Fruit fly (Drosophila melanogaster) whole organism, embryonic: ENCODE data around the gene Ac76E.

Experiments
- CG12769 ChIP-seq: fragments of 200-800 bp; sonication (Bioruptor generic); optimal IDR thresholded peaks from 2 replicates; lab custom pipeline; 2019; ENCODE audit warnings: missing biosample characterization, mild to moderate bottlenecking, missing genetic modification characterization, moderate library complexity
- CG1603 ChIP-seq: fragments of 200-800 bp; sonication (Bioruptor generic); optimal IDR thresholded peaks from 2 replicates; lab custom pipeline; 2019; ENCODE audit warnings: missing biosample characterization, mild to moderate bottlenecking, missing genetic modification characterization, moderate library complexity
- CG18476 ChIP-seq: fragments of 200-800 bp; sonication (Bioruptor generic); optimal IDR thresholded peaks from 2 replicates; lab custom pipeline; 2016; ENCODE audit warnings: missing biosample characterization, mild to moderate bottlenecking, missing genetic modification characterization
- CG18599 ChIP-seq: fragments of 200-800 bp; sonication (Bioruptor generic); optimal IDR thresholded peaks from 3 replicates; lab custom pipeline; 2017; ENCODE audit warnings: missing biosample characterization, missing genetic modification characterization, mild to moderate bottlenecking, moderate library complexity, missing genetic modification reagents
- CG2889 ChIP-seq: fragments of 200-800 bp; sonication (Bioruptor generic); IDR thresholded peaks from 3 replicates; pipeline ENCODE4 v1.3.6; 2022; ENCODE audit warnings: missing biosample characterization, missing genetic modification characterization
- CG30020 ChIP-seq: fragments of 200-800 bp; optimal IDR thresholded peaks from 2 replicates; lab custom pipeline; 2019; ENCODE audit warnings: missing biosample characterization, mild to moderate bottlenecking, missing genetic modification characterization, moderate library complexity
- CG3163 ChIP-seq: fragments of 200-800 bp; sonication (Bioruptor generic); optimal IDR thresholded peaks from 3 replicates; lab custom pipeline; 2016; ENCODE audit warnings: missing biosample characterization, missing genetic modification characterization
- CG32532 ChIP-seq: fragments of 200-800 bp; sonication (Bioruptor generic); IDR thresholded peaks from 2 replicates; pipeline ENCODE4 v1.3.6; 2022; ENCODE audit warnings: missing biosample characterization, missing genetic modification characterization
- CG33213 ChIP-seq: fragments of 200-800 bp; sonication (Bioruptor generic); optimal IDR thresholded peaks from 3 replicates; lab custom pipeline; 2016; ENCODE audit warnings: missing biosample characterization, missing genetic modification characterization
- CG33557 ChIP-seq: fragments of 200-800 bp; sonication (Bioruptor generic); optimal IDR thresholded peaks from 2 replicates; lab custom pipeline; 2019; ENCODE audit warnings: missing biosample characterization, mild to moderate bottlenecking, missing genetic modification characterization, moderate library complexity
- CG3407 ChIP-seq: fragments of 200-800 bp; sonication (Bioruptor generic); optimal IDR thresholded peaks from 2 replicates; lab custom pipeline; 2018; ENCODE audit warnings: missing biosample characterization, mild to moderate bottlenecking, missing genetic modification characterization
- CG34224 ChIP-seq: fragments of 200-800 bp; sonication (Bioruptor generic); IDR thresholded peaks from 3 replicates; pipeline ENCODE4 v1.3.6; 2022; ENCODE audit warnings: missing biosample characterization, missing genetic modification characterization; ENCODE audit not compliant: partially characterized antibody
- CG3995 ChIP-seq: fragments of 200-800 bp; sonication (Bioruptor generic); optimal IDR thresholded peaks from 3 replicates; lab custom pipeline; 2016; ENCODE audit warnings: missing biosample characterization, missing genetic modification characterization
- CG4360 ChIP-seq: fragments of 200-800 bp; sonication (Bioruptor generic); IDR thresholded peaks from 2 replicates; pipeline ENCODE4 v1.3.6; 2022; ENCODE audit warnings: missing biosample characterization, missing genetic modification characterization
- CG4707 ChIP-seq: fragments of 200-800 bp; sonication (Bioruptor generic); optimal IDR thresholded peaks from 2 replicates; lab custom pipeline; 2018; ENCODE audit warnings: missing biosample characterization, mild to moderate bottlenecking, missing genetic modification characterization, moderate library complexity
- CG6654 ChIP-seq: fragments of 200-800 bp; sonication (Bioruptor generic); optimal IDR thresholded peaks from 2 replicates; lab custom pipeline; 2017; ENCODE audit warnings: missing biosample characterization, mild to moderate bottlenecking, missing genetic modification characterization
- CG8478 ChIP-seq: fragments of >200 bp; optimal IDR thresholded peaks from 2 replicates; lab custom pipeline; 2018
- CG8924 ChIP-seq: fragments of 200-800 bp; optimal IDR thresholded peaks from 3 replicates; lab custom pipeline; 2019; ENCODE audit warnings: missing biosample characterization, mild to moderate bottlenecking, missing genetic modification characterization, moderate library complexity
- CHES-1-like ChIP-seq: fragments of 200-800 bp; sonication (Bioruptor generic); optimal IDR thresholded peaks from 2 replicates; lab custom pipeline; 2016; ENCODE audit warnings: missing biosample characterization, missing genetic modification characterization
- E2f2 ChIP-seq: fragments of 200-800 bp; sonication (Bioruptor generic); IDR thresholded peaks from 2 replicates; pipeline ENCODE4 v1.3.6; 2022; ENCODE audit warnings: missing biosample characterization, missing genetic modification characterization
- Ets97D ChIP-seq: fragments of 200-800 bp; sonication (Bioruptor generic); optimal IDR thresholded peaks from 3 replicates; lab custom pipeline; 2016; ENCODE audit warnings: missing biosample characterization, missing genetic modification characterization
- Fer1 ChIP-seq: fragments of 200-800 bp; sonication (Bioruptor generic); optimal IDR thresholded peaks from 2 replicates; lab custom pipeline; 2017; ENCODE audit warnings: missing biosample characterization, mild to moderate bottlenecking, missing genetic modification characterization
- Gug ChIP-seq: fragments of 200-800 bp; sonication (Bioruptor generic); IDR thresholded peaks from 4 replicates; pipeline ENCODE4 v1.3.6; 2022; ENCODE audit warnings: missing biosample characterization, missing genetic modification characterization
- HLH3B ChIP-seq: fragments of 200-800 bp; sonication (Bioruptor generic); IDR thresholded peaks from 2 replicates; pipeline ENCODE4 v1.3.6; 2022; ENCODE audit warnings: missing biosample characterization, missing genetic modification characterization
- HLH4C ChIP-seq: fragments of 200-800 bp; sonication (Bioruptor generic); IDR thresholded peaks from 3 replicates; pipeline ENCODE4 v1.3.6; 2022; ENCODE audit warnings: missing biosample characterization, missing genetic modification characterization; ENCODE audit not compliant: partially characterized antibody
- Hey ChIP-seq: fragments of 200-800 bp; sonication (Bioruptor generic); optimal IDR thresholded peaks from 3 replicates; lab custom pipeline; 2018; ENCODE audit warnings: missing biosample characterization, mild to moderate bottlenecking, missing genetic modification characterization
- Hmx ChIP-seq: fragments of 200-800 bp; sonication (Bioruptor generic); optimal IDR thresholded peaks from 2 replicates; lab custom pipeline; 2016; ENCODE audit warnings: missing biosample characterization, missing genetic modification characterization
- Hr78 ChIP-seq, 2 experiments: fragments of 200-800 bp in 1 of 2; fragments of >200 bp in 1 of 2; sonication (Bioruptor generic) in 1 of 2; optimal IDR thresholded peaks; 2 replicates each; lab custom pipeline; 2017 to 2019; ENCODE audit warnings: missing biosample characterization in 2 of 2, missing genetic modification characterization in 2 of 2, mild to moderate bottlenecking in 1 of 2, moderate library complexity in 1 of 2
- Lhr ChIP-seq: fragments of 200-800 bp; sonication (Bioruptor generic); optimal IDR thresholded peaks from 3 replicates; lab custom pipeline; 2017; ENCODE audit warnings: mild to moderate bottlenecking, missing biosample characterization, missing genetic modification reagents, missing genetic modification characterization
- Max ChIP-seq: fragments of 200-800 bp; sonication (Bioruptor generic); optimal IDR thresholded peaks from 2 replicates; lab custom pipeline; 2016; ENCODE audit warnings: missing biosample characterization, mild to moderate bottlenecking, missing genetic modification characterization
- Med ChIP-seq: fragments of 200-800 bp; sonication (Bioruptor generic); peaks from one replicate; lab custom pipeline; 2016; ENCODE audit warnings: missing biosample characterization, missing genetic modification characterization, mild to moderate bottlenecking, inconsistent platforms, moderate library complexity
- Nf-YC ChIP-seq: fragments of 200-800 bp; optimal IDR thresholded peaks from 3 replicates; lab custom pipeline; 2019; ENCODE audit warnings: missing biosample characterization, mild to moderate bottlenecking, missing genetic modification characterization, moderate library complexity
- Scr ChIP-seq: fragments of 200-800 bp; sonication (Bioruptor generic); IDR thresholded peaks from 2 replicates; pipeline ENCODE4 v1.3.6; 2022; ENCODE audit warnings: missing biosample characterization, missing genetic modification characterization; ENCODE audit not compliant: partially characterized antibody
- Stat92E ChIP-seq, 3 experiments: fragments of >200 bp in 2 of 3; fragments of 200-800 bp in 1 of 3; sonication (Bioruptor generic) in 1 of 3; optimal IDR thresholded peaks; 2 replicates each; lab custom pipeline; 2017 to 2019; ENCODE audit warnings: missing biosample characterization in 3 of 3, missing genetic modification characterization in 3 of 3, mild to moderate bottlenecking in 1 of 3, moderate library complexity in 1 of 3
- chinmo ChIP-seq: fragments of 200-800 bp; sonication (Bioruptor generic); IDR thresholded peaks from 4 replicates; pipeline ENCODE4 v1.3.6; 2022; ENCODE audit warnings: missing biosample characterization, missing genetic modification characterization; ENCODE audit not compliant: partially characterized antibody
- corto ChIP-seq: fragments of 200-800 bp; sonication (Bioruptor generic); optimal IDR thresholded peaks from 2 replicates; lab custom pipeline; 2016; ENCODE audit warnings: missing biosample characterization, mild to moderate bottlenecking, missing genetic modification characterization, moderate library complexity
- crp ChIP-seq, 2 experiments: fragments of 200-800 bp; sonication (Bioruptor generic); optimal IDR thresholded peaks; 2 replicates in 1 of 2; 3 replicates in 1 of 2; lab custom pipeline; 2017; ENCODE audit warnings: missing biosample characterization in 2 of 2, missing genetic modification characterization in 2 of 2, mild to moderate bottlenecking in 1 of 2, moderate library complexity in 1 of 2
- dimm ChIP-seq: fragments of 200-800 bp; sonication (Bioruptor generic); IDR thresholded peaks from 2 replicates; pipeline ENCODE4 v1.3.6; 2022; ENCODE audit warnings: missing biosample characterization, missing genetic modification characterization
- her ChIP-seq: fragments of 200-800 bp; sonication (Bioruptor generic); optimal IDR thresholded peaks from 2 replicates; lab custom pipeline; 2016; ENCODE audit warnings: missing biosample characterization, missing genetic modification characterization
- lbe ChIP-seq: fragments of 200-800 bp; sonication (Bioruptor generic); optimal IDR thresholded peaks from 2 replicates; lab custom pipeline; 2016; ENCODE audit warnings: missing biosample characterization, mild to moderate bottlenecking, missing genetic modification characterization
- nerfin-1 ChIP-seq: fragments of 200-800 bp; sonication (Bioruptor generic); optimal IDR thresholded peaks from 3 replicates; lab custom pipeline; 2019; ENCODE audit warnings: missing biosample characterization, mild to moderate bottlenecking, missing genetic modification characterization, moderate library complexity
- oc ChIP-seq: fragments of 200-800 bp; sonication (Bioruptor generic); optimal IDR thresholded peaks from 2 replicates; lab custom pipeline; 2018; ENCODE audit warnings: missing biosample characterization, mild to moderate bottlenecking, missing genetic modification characterization, moderate library complexity
- pan ChIP-seq, 4 experiments: fragments of >200 bp in 3 of 4; fragments of 200-800 bp in 1 of 4; sonication (Bioruptor generic) in 1 of 4; optimal IDR thresholded peaks in 3 of 4; IDR thresholded peaks in 1 of 4; 2 replicates each; pipeline versions ENCODE4 v1.3.6 to Lab custom; 2017 to 2022; ENCODE audit warnings: missing biosample characterization in 2 of 4, missing genetic modification characterization in 2 of 4, mixed read lengths in 1 of 4
- pita ChIP-seq: fragments of 200-800 bp; sonication (Bioruptor generic); optimal IDR thresholded peaks from 2 replicates; lab custom pipeline; 2017; ENCODE audit warnings: missing biosample characterization, mild to moderate bottlenecking, missing genetic modification characterization
- sna ChIP-seq: fragments of 200-800 bp; sonication (Bioruptor generic); IDR thresholded peaks from 2 replicates; pipeline ENCODE4 v1.3.6; 2022; ENCODE audit warnings: missing biosample characterization, missing genetic modification characterization; ENCODE audit not compliant: partially characterized antibody
- wdn ChIP-seq: fragments of 200-800 bp; sonication (Bioruptor generic); IDR thresholded peaks from 2 replicates; pipeline ENCODE4 v1.3.6; 2022; ENCODE audit warnings: missing biosample characterization, missing genetic modification characterization
- zen ChIP-seq: fragments of 200-800 bp; sonication (Bioruptor generic); optimal IDR thresholded peaks from 3 replicates; lab custom pipeline; 2018; ENCODE audit warnings: missing biosample characterization, mild to moderate bottlenecking, missing genetic modification characterization, moderate library complexity
- zf30C ChIP-seq: fragments of 200-800 bp; sonication (Bioruptor generic); optimal IDR thresholded peaks from 3 replicates; lab custom pipeline; 2018; ENCODE audit warnings: missing biosample characterization, mild to moderate bottlenecking, missing genetic modification characterization

The Ac76E gene

dm6 chr3L:19895556-19895995 lies 43.5 kb upstream of the Ac76E start (continued):
- peak; percentile 19; the same call in 1 of the 2 replicates for TF ChIP-seq Scr (GFP tag; lab: Robert Waterston, UW)
- peak; percentile 7 for TF ChIP-seq Max (GFP tag; lab: Kevin White, UChicago)
- TF ChIP-seq E2f2 (GFP tag; lab: Robert Waterston, UW), result peak; percentile 17; the same call in 1 of the 2 replicates
- no peak for TF ChIP-seq CG4707 (GFP tag; lab: Kevin White, UChicago)
- no peak for TF ChIP-seq wdn (GFP tag; lab: Robert Waterston, UW)
- no peak for TF ChIP-seq Stat92E (GFP tag; optimal IDR thresholded peaks at IDR 0.05; lab: Kevin White, UChicago)
- TF ChIP-seq her (GFP tag; lab: Kevin White, UChicago), result peak; percentile 39
- no peak for TF ChIP-seq CG30020
- TF ChIP-seq crp (GFP tag; optimal IDR thresholded peaks at IDR 0.05; lab: Kevin White, UChicago), result peak in 1 of 2 experiments; percentile 51
- no peak for TF ChIP-seq HLH3B (GFP tag; lab: Robert Waterston, UW)
- TF ChIP-seq oc (tag; lab: Kevin White, UChicago), result no peak
- TF ChIP-seq CG33557 (GFP tag; lab: Kevin White, UChicago), result peak; percentile 22
- TF ChIP-seq CG1603, result no peak
- TF ChIP-seq HLH4C, result peak; percentile 42; the same call in 1 of the 3 replicates
- no peak for TF ChIP-seq corto
- 0 out of 2 replicates have a peak, but pooled peaks have one; percentile 16 for TF ChIP-seq sna (GFP tag; lab: Robert Waterston, UW)
- no peak for TF ChIP-seq zf30C (GFP tag; lab: Kevin White, UChicago)
- no peak for TF ChIP-seq nerfin-1 (tag; lab: Kevin White, UChicago)
- TF ChIP-seq CG3163 (GFP tag; lab: Kevin White, UChicago), result peak; percentile 92
- no peak for TF ChIP-seq CG6654
- TF ChIP-seq chinmo, result peak; percentile 91
- TF ChIP-seq Hr78 (GFP tag; optimal IDR thresholded peaks at IDR 0.05; lab: Kevin White, UChicago), result peak in 1 of 2 experiments; percentile 92
- peak; percentile 24 for TF ChIP-seq Med (GFP tag; lab: Kevin White, UChicago)
- no peak for TF ChIP-seq pita
- peak; percentile 63 for TF ChIP-seq CG3995 (GFP tag; lab: Kevin White, UChicago)
- no peak for TF ChIP-seq CG3407
- TF ChIP-seq Fer1 (GFP tag; lab: Kevin White, UChicago), result no peak
- no peak for TF ChIP-seq CG18599 (GFP tag; lab: Kevin White, UChicago)
- no peak for TF ChIP-seq CG33213 (GFP tag; lab: Kevin White, UChicago)
- TF ChIP-seq CG8478 (lab: Kevin White, UChicago), result no peak
- TF ChIP-seq CG18476 (GFP tag; lab: Kevin White, UChicago), result no peak
- no peak for TF ChIP-seq CG2889 (GFP tag; lab: Robert Waterston, UW)
- TF ChIP-seq CG32532 (GFP tag; lab: Robert Waterston, UW), result peak; percentile 59; the same call in 1 of the 2 replicates
- no peak for TF ChIP-seq CG12769 (tag; lab: Kevin White, UChicago)
- TF ChIP-seq CG4360 (GFP tag; lab: Robert Waterston, UW), result peak; percentile 99
- no peak for TF ChIP-seq Hmx (GFP tag; lab: Kevin White, UChicago)
- peak; percentile 47 for TF ChIP-seq CG8924 (tag; lab: Kevin White, UChicago)
- peak; percentile 95 for TF ChIP-seq Nf-YC
- no peak for TF ChIP-seq pan (optimal IDR thresholded peaks at IDR 0.05; lab: Kevin White, UChicago)
- no peak for TF ChIP-seq pan (GFP tag; optimal IDR thresholded peaks at IDR 0.05 in 1 of 2, IDR thresholded peaks at IDR 0.05 in 1 of 2)
- TF ChIP-seq Hey (tag; lab: Kevin White, UChicago), result peak; percentile 37
- no peak for TF ChIP-seq dimm
- peak; percentile 57 for TF ChIP-seq zen (tag; lab: Kevin White, UChicago)
- no peak for TF ChIP-seq Lhr
- peak; percentile 24 for TF ChIP-seq CHES-1-like
- TF ChIP-seq Ets97D (GFP tag; lab: Kevin White, UChicago), result no peak
- peak; percentile 56; the same call in 2 of the 3 replicates for TF ChIP-seq CG34224 (GFP tag; lab: Robert Waterston, UW)
- TF ChIP-seq lbe (GFP tag; lab: Kevin White, UChicago), result peak; percentile 14
- no peak for TF ChIP-seq Gug (GFP tag; lab: Robert Waterston, UW)
